Worm (Caenorhabditis elegans) whole organism, L1 larva: Measurements from ENCODE around the gene C52A11.3.

ENCODE experiments used
- aly-2 ChIP-seq: fragments of 150-350 bp; optimal IDR thresholded peaks from 2 replicates; lab custom pipeline; 2014; ENCODE audit warnings: missing biosample characterization, missing genetic modification characterization
- ces-1 ChIP-seq: fragments of 150-350 bp; optimal IDR thresholded peaks from 2 replicates; lab custom pipeline; 2014; ENCODE audit warnings: missing biosample characterization, missing genetic modification reagents, missing genetic modification characterization
- egl-13 ChIP-seq: sonication (generic microtip); optimal IDR thresholded peaks from 2 replicates; lab custom pipeline; 2016; ENCODE audit warnings: missing genotype, missing genetic modification reagents, missing genetic modification characterization, missing compliant biosample characterization
- hlh-4 ChIP-seq: sonication (generic microtip); optimal IDR thresholded peaks from 2 replicates; lab custom pipeline; 2016; ENCODE audit warnings: mild to moderate bottlenecking, missing genetic modification characterization, missing compliant biosample characterization
- lin-39 ChIP-seq: fragments of 150-350 bp; optimal IDR thresholded peaks from 2 replicates; lab custom pipeline; 2014; ENCODE audit warnings: missing biosample characterization, missing genetic modification reagents, missing genetic modification characterization
- mep-1 ChIP-seq: fragments of 150-350 bp; optimal IDR thresholded peaks from 2 replicates; lab custom pipeline; 2014; ENCODE audit warnings: missing biosample characterization, missing genetic modification characterization
- swsn-7 ChIP-seq: sonication (generic microtip); optimal IDR thresholded peaks from 2 replicates; lab custom pipeline; 2016; ENCODE audit warnings: missing genetic modification characterization, missing compliant biosample characterization

- TF ChIP-seq swsn-7 (tag; lab: Kevin White, UChicago) = no peak
- TF ChIP-seq aly-2 (tag; lab: Kevin White, UChicago) = no peak
- TF ChIP-seq mep-1 (tag; lab: Kevin White, UChicago) = no peak
- TF ChIP-seq hlh-4 = no peak
- TF ChIP-seq ces-1 (GFP tag; lab: Kevin White, UChicago) = no peak
- TF ChIP-seq lin-39 (tag; lab: Kevin White, UChicago) = no peak
- no peak for TF ChIP-seq egl-13 (tag; lab: Kevin White, UChicago)
Observed at ce11 chrII:10694713-10695112, 42.4 kb upstream of the C52A11.3 start, which contains the start of gene lgc-57.
